Worm (Caenorhabditis elegans) whole organism, L3 larva: Measurements from ENCODE around the gene trcs-1.

Source experiments
- ZK546.5 ChIP-seq: sonication (generic microtip); optimal IDR thresholded peaks from 2 replicates; lab custom pipeline; 2017; ENCODE audit warnings: missing biosample characterization, missing genetic modification characterization
- ceh-82 ChIP-seq: fragments of 150-350 bp; optimal IDR thresholded peaks from 2 replicates; lab custom pipeline; 2014; ENCODE audit warnings: missing biosample characterization, missing genetic modification characterization
- daf-12 ChIP-seq: fragments of 150-350 bp; optimal IDR thresholded peaks from 2 replicates; lab custom pipeline; 2014; ENCODE audit warnings: missing biosample characterization, missing genetic modification reagents, missing genetic modification characterization
- egl-5 ChIP-seq: fragments of 150-350 bp; optimal IDR thresholded peaks from 2 replicates; lab custom pipeline; 2017; ENCODE audit warnings: missing biosample characterization, missing genetic modification reagents, missing genetic modification characterization, inconsistent platforms
- elt-2 ChIP-seq: sonication (generic microtip); optimal IDR thresholded peaks from 2 replicates; lab custom pipeline; 2016; ENCODE audit warnings: missing genetic modification reagents, mild to moderate bottlenecking, missing genetic modification characterization, missing compliant biosample characterization
- eor-1 ChIP-seq, 2 experiments: fragments of 150-350 bp; optimal IDR thresholded peaks; 2 replicates each; lab custom pipeline; 2014 to 2018; ENCODE audit warnings: missing biosample characterization in 2 of 2, missing genetic modification characterization in 2 of 2
- fkh-2 ChIP-seq: fragments of 150-350 bp; optimal IDR thresholded peaks from 2 replicates; lab custom pipeline; 2014; ENCODE audit warnings: missing biosample characterization, missing genetic modification reagents, missing genetic modification characterization
- lin-15B ChIP-seq: fragments of 150-350 bp; optimal IDR thresholded peaks from 2 replicates; lab custom pipeline; 2014; ENCODE audit warnings: missing biosample characterization, missing genetic modification characterization
- lin-39 ChIP-seq: fragments of 150-350 bp; optimal IDR thresholded peaks from 2 replicates; lab custom pipeline; 2018; ENCODE audit warnings: missing biosample characterization, missing genetic modification reagents, missing genetic modification characterization
- lsy-12 ChIP-seq: sonication (generic microtip); optimal IDR thresholded peaks from 2 replicates; lab custom pipeline; 2016; ENCODE audit warnings: mild to moderate bottlenecking, missing genetic modification characterization, missing compliant biosample characterization
- mdl-1 ChIP-seq: fragments of 150-350 bp; optimal IDR thresholded peaks from 2 replicates; lab custom pipeline; 2014; ENCODE audit warnings: missing biosample characterization, missing genetic modification characterization
- mml-1 ChIP-seq: fragments of 150-350 bp; sonication (generic microtip); optimal IDR thresholded peaks from 3 replicates; lab custom pipeline; 2014; ENCODE audit warnings: missing biosample characterization, missing genetic modification characterization
- nhr-23 ChIP-seq: fragments of 150-350 bp; optimal IDR thresholded peaks from 2 replicates; lab custom pipeline; 2014; ENCODE audit warnings: missing biosample characterization, missing genetic modification reagents, missing genetic modification characterization
- nhr-25 ChIP-seq: sonication (generic microtip); optimal IDR thresholded peaks from 2 replicates; lab custom pipeline; 2017; ENCODE audit warnings: missing biosample characterization, missing genetic modification characterization
- nhr-28 ChIP-seq: fragments of 150-350 bp; optimal IDR thresholded peaks from 2 replicates; lab custom pipeline; 2014; ENCODE audit warnings: missing biosample characterization, missing genetic modification characterization
- nhr-77 ChIP-seq: fragments of 150-350 bp; optimal IDR thresholded peaks from 2 replicates; lab custom pipeline; 2014; ENCODE audit warnings: missing biosample characterization, missing genetic modification characterization
- pha-4 ChIP-seq: fragments of 150-350 bp; optimal IDR thresholded peaks from 2 replicates; lab custom pipeline; 2014; ENCODE audit warnings: missing biosample characterization, missing genetic modification reagents, missing genetic modification characterization
- pqm-1 ChIP-seq: fragments of 150-350 bp; optimal IDR thresholded peaks from 2 replicates; lab custom pipeline; 2017; ENCODE audit warnings: missing biosample characterization, missing genetic modification characterization, inconsistent platforms
- skn-1 ChIP-seq: fragments of 150-350 bp; optimal IDR thresholded peaks from 2 replicates; lab custom pipeline; 2014; ENCODE audit warnings: missing biosample characterization, missing genetic modification characterization
- unc-62 ChIP-seq: fragments of 150-350 bp; sonication (generic microtip); optimal IDR thresholded peaks from 4 replicates; lab custom pipeline; 2014; ENCODE audit warnings: missing biosample characterization, missing genetic modification reagents, missing genetic modification characterization

Gene trcs-1

DNA sequence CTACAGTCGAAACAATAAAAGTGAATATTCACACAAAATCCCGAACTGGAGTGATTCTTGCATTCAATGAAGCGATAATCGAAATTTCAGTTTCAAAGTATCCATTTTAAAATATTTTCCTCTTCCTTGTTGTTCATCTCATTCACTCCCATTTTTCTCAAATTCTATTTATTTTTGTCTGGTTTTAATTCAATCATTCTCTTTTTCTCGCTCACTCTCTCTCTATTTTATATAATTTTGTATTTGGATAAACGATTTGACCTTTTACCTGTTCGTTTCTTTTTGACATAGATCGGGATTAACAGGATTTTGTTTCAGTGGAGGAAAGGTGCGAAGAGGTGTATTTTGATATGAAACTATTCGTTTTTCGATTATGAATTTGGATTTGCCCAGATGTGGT is 42.6 kb downstream of the trcs-1 start, which contains the start of gene T05A1.5:
Gene T05A1.5, plus strand, starts transcription at position 301 of the 400 bp plus-strand sequence.
- no peak for TF ChIP-seq nhr-23 (tag; lab: Kevin White, UChicago)
- no peak for TF ChIP-seq lin-39 (tag; lab: Kevin White, UChicago)
- no peak for TF ChIP-seq mml-1 (tag; lab: Kevin White, UChicago)
- TF ChIP-seq lsy-12 (tag; lab: Kevin White, UChicago) = no peak
- TF ChIP-seq eor-1 (tag; optimal IDR thresholded peaks at IDR 0.05; lab: Kevin White, UChicago) = no peak
- TF ChIP-seq nhr-25 (tag; lab: Kevin White, UChicago) = no peak
- TF ChIP-seq mdl-1 (tag; lab: Kevin White, UChicago) = no peak
- TF ChIP-seq daf-12 (tag; lab: Kevin White, UChicago) = no peak
- TF ChIP-seq pha-4 (tag; lab: Kevin White, UChicago) = no peak
- TF ChIP-seq ZK546.5 (tag; lab: Kevin White, UChicago) = no peak
- TF ChIP-seq lin-15B = no peak

DNA sequence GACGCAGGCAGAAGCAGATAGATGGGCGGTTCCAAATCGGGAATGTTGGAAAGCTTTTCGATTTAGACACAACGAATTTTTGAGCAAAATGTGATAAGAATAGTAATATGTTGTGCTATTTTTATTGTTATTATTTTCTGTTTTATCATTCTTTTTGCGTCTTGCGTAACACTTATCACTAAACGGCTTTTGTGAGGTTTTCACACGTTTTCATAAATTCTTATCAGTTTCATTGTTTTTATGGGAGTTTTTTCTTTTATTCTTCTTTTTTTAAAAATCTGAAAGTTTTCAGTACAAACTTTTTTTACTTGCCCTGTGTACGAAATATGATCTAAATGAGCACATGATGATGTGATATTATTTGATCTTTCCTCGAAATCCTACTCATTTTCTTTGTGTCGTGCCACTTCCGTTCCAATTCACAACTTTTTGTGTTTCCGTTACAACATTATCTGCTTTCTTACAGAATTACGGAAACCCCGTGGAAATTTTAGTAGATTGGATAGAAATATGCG is 48.2 kb downstream of the trcs-1 start, which contains the start of gene fbl-1:
Gene fbl-1, plus strand, starts transcription at position 465 of the 515 bp plus-strand sequence.
- TF ChIP-seq nhr-28 (no peak), pqm-1 (peak; percentile 84), elt-2 (tag; lab: Kevin White, UChicago) (peak; percentile 90)

DNA sequence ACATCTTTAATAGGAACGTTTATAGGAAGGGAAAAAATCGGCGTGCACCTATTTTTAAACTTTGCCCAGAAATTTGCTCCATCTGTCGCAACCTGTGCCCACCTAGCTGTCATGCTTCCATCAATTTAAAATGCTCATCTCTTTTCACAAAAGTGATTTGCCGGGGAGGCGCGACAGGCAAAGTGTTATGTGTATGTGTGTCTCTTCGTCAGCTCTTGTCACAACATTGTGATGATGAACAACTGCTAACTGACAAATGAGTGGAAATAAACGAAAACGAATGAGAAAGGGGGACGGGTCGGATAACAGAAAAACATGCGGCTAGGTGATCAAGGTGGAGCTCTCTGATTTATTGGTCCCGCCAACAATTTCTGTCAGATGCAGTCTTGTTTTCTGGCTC is 50.4 kb downstream of the trcs-1 start:
- TF ChIP-seq ceh-82 (no peak), mml-1 (tag; lab: Kevin White, UChicago) (no peak), fkh-2 (tag; lab: Kevin White, UChicago) (peak; percentile 87), skn-1 (tag; lab: Kevin White, UChicago) (no peak), lin-39 (tag; lab: Kevin White, UChicago) (peak; percentile 44), unc-62 (GFP tag; lab: Kevin White, UChicago) (peak; percentile 47), egl-5 (peak; percentile 69), nhr-23 (tag; lab: Kevin White, UChicago) (no peak), nhr-77 (tag; lab: Kevin White, UChicago) (no peak)

DNA sequence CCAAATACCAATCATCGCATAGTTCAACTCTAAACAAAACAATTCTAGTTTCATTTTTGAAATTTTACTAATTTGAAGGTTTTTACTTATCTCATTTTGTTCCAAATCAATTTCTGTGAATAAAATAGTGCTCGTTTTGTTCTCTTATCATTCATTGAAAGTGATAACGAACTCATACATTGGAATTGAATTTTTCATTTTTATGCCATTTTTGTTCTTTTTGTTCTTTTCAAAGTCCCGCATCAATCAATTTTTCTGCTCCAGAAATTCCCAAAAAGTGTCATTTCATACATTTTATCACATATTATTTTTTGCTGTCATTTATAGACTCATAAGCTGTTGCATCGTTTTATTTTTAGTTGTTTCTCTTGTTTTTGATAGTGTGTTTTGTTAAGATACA is 51.1 kb downstream of the trcs-1 start:
- TF ChIP-seq unc-62 (GFP tag; lab: Kevin White, UChicago) = no peak
- peak; percentile 15 for TF ChIP-seq pqm-1
- peak; percentile 79 for TF ChIP-seq elt-2 (tag; lab: Kevin White, UChicago)
- no peak for TF ChIP-seq lin-39 (tag; lab: Kevin White, UChicago)
- TF ChIP-seq egl-5 = no peak
